Fruit fly (Drosophila melanogaster): ENCODE measurements around the gene 14-3-3epsilon.
A peak's percentile ranks its signal among the peaks of the same experiment; 100 is the strongest.

The 14-3-3epsilon gene

DNA sequence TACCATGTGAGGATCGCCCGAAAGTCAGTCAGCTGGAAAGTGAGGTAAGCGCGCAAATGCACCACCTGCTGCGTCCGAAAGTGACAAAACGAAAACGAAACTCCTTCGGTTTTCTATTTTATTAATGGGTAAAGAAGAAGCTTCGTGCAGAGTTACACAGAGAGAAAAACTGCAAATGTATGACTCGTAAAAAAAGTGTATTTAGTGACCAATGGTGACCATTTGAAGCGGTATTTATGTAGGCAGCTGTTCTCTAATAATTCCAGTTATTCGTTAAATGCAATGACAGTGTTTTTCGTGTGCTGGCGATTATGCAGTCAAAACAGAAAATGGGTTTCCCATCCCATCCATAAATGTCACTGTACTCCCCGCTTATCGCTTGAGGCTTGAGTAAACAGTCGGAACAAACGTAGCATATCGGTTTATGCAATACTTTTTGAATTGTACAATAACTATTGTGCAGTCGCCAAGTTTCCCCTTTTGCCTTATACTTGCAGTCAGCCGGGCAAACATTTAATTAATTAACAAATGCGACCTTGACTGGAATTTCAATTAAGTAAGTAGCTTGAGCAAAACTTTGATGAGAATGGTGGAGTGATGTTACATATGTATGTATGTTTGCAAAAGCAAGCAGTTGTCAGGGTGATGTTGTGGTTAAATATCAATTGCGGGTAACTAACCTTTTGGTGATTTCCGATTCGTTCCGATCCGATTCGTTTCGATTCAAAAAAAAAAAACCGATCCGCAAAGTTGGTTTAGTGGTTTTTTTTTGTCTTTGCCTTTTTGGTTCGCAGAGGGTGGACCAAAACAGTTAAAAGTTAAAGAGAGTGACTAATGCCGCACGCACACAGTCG, 55.3 kb downstream of the 14-3-3epsilon start (continued):
- TF ChIP-seq Eip75B (GFP tag; optimal IDR thresholded peaks at IDR 0.05) (peak; percentile 22), Ets21C (GFP tag; optimal IDR thresholded peaks at IDR 0.05) (no peak), CG11294 (GFP tag; IDR thresholded peaks at IDR 0.05) (peak; percentile 33; the same call in 1 of the 2 replicates), dac (GFP tag; optimal IDR thresholded peaks at IDR 0.05) (peak; percentile 31), CG34406 (GFP tag; optimal IDR thresholded peaks at IDR 0.05) (peak; percentile 24), CG6163 (GFP tag; IDR thresholded peaks at IDR 0.05) (peak; percentile 57; the same call in 1 of the 3 replicates), Lpt (GFP tag; optimal IDR thresholded peaks at IDR 0.05) (no peak), Hr38 (GFP tag; optimal IDR thresholded peaks at IDR 0.05) (no peak), Hr4 (GFP tag; optimal IDR thresholded peaks at IDR 0.05) (peak; percentile 47), Hr39 (GFP tag; optimal IDR thresholded peaks at IDR 0.05) (no peak), fd85E (GFP tag; optimal IDR thresholded peaks at IDR 0.05) (no peak), Ets96B (tag; optimal IDR thresholded peaks at IDR 0.05) (no peak), CG15336 (GFP tag; IDR thresholded peaks at IDR 0.05) (peak; percentile 47; the same call in 1 of the 2 replicates), vri (GFP tag; optimal IDR thresholded peaks at IDR 0.05) (no peak), fkh (GFP tag; optimal IDR thresholded peaks at IDR 0.05) (peak; percentile 52), lz (GFP tag; optimal IDR thresholded peaks at IDR 0.05) (no peak), CG6276 (GFP tag; optimal IDR thresholded peaks at IDR 0.05) (peak; percentile 17), CG7368 (GFP tag; optimal IDR thresholded peaks at IDR 0.05) (peak; percentile 4), Blimp-1 (GFP tag; optimal IDR thresholded peaks at IDR 0.05) (no peak), dsx (GFP tag; optimal IDR thresholded peaks at IDR 0.05; ENCODE audit: poor library complexity, severe bottlenecking) (no peak)

DNA sequence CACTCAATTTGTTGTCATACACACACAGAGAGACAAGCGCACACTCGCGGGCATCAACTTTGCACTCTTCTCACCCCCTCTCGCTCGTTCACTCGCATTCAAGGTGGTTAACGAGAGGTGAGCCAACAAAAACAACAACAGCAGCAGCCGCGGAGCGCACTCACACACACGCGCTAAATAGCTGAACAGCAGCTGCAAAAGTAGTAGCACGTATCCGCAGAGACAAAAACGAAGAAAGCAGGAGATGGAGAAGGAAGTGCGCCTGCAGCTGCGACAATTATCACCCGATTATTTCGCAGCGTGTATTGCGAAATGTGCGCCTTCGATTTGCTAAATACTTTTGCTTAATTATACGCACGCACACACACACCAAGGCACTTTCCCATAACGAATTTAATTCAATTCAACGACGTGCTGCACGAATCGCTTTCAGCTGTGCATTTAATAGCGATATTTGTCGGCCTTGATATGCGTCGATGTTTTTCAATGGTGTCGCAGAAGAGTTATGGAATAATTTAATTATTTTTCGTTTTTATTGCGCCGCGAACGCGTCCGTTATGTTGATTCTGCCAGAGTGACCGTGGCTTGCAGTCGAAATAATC, 56.1 kb downstream of the 14-3-3epsilon start:
- TF ChIP-seq OdsH (GFP tag; optimal IDR thresholded peaks at IDR 0.05) (peak; percentile 25), CG6792 (GFP tag; optimal IDR thresholded peaks at IDR 0.05) (no peak), fd85E (GFP tag; optimal IDR thresholded peaks at IDR 0.05) (no peak), fkh (GFP tag; optimal IDR thresholded peaks at IDR 0.05) (peak; percentile 41), CG15336 (GFP tag; IDR thresholded peaks at IDR 0.05) (peak; percentile 56), CG6808 (GFP tag; optimal IDR thresholded peaks at IDR 0.05) (no peak), Hr39 (GFP tag; optimal IDR thresholded peaks at IDR 0.05) (peak; percentile 37), Hr38 (GFP tag; optimal IDR thresholded peaks at IDR 0.05) (no peak), CG11902 (GFP tag; optimal IDR thresholded peaks at IDR 0.05) (no peak), CG34406 (GFP tag; optimal IDR thresholded peaks at IDR 0.05) (peak; percentile 23), lz (GFP tag; optimal IDR thresholded peaks at IDR 0.05) (no peak), salr (GFP tag; optimal IDR thresholded peaks at IDR 0.05) (no peak), net (GFP tag; optimal IDR thresholded peaks at IDR 0.05) (peak; percentile 21), CG10631 (GFP tag; optimal IDR thresholded peaks at IDR 0.05) (no peak), esn (GFP tag; optimal IDR thresholded peaks at IDR 0.05) (peak; percentile 18), Smox (GFP tag; optimal IDR thresholded peaks at IDR 0.05) (no peak), svp (GFP tag) (peak; percentile 70), CG6163 (GFP tag; IDR thresholded peaks at IDR 0.05) (peak; percentile 80), Eip78C (GFP tag) (peak; percentile 83), vri (GFP tag; optimal IDR thresholded peaks at IDR 0.05) (peak; percentile 51), Blimp-1 (GFP tag; optimal IDR thresholded peaks at IDR 0.05) (no peak), Lpt (GFP tag; optimal IDR thresholded peaks at IDR 0.05) (peak; percentile 50), CG16779 (tag; optimal IDR thresholded peaks at IDR 0.05) (peak; percentile 28), CG4318 (GFP tag; optimal IDR thresholded peaks at IDR 0.05) (no peak), cyc (GFP tag; optimal IDR thresholded peaks at IDR 0.05) (peak; percentile 12), Ets96B (tag; optimal IDR thresholded peaks at IDR 0.05) (no peak), ss (GFP tag; optimal IDR thresholded peaks at IDR 0.05) (peak; percentile 56 to 72), CG10669 (GFP tag; optimal IDR thresholded peaks at IDR 0.05) (no peak), CG31627 (GFP tag; optimal IDR thresholded peaks at IDR 0.05) (no peak), Sox14 (GFP tag; optimal IDR thresholded peaks at IDR 0.05) (peak; percentile 38), acj6 (GFP tag; optimal IDR thresholded peaks at IDR 0.05) (no peak), Gug (GFP tag; IDR thresholded peaks at IDR 0.05) (peak; percentile 45), pdm3 (GFP tag; optimal IDR thresholded peaks at IDR 0.05) (peak; percentile 5), Sox15 (GFP tag; optimal IDR thresholded peaks at IDR 0.05) (no peak), CG32006 (GFP tag; optimal IDR thresholded peaks at IDR 0.05) (peak; percentile 20), fd59A (GFP tag; optimal IDR thresholded peaks at IDR 0.05) (no peak), Hr4 (GFP tag; optimal IDR thresholded peaks at IDR 0.05) (peak; percentile 12), CG8632 (GFP tag; optimal IDR thresholded peaks at IDR 0.05) (peak; percentile 13), achi (GFP tag; optimal IDR thresholded peaks at IDR 0.05) (peak; percentile 19)

All from whole organism, prepupa.